Fruit fly (Drosophila melanogaster) whole organism, embryonic: ENCODE data around the gene CG10063.

Source experiments
- Abd-B ChIP-seq: fragments of 200-800 bp; sonication (Bioruptor generic); optimal IDR thresholded peaks from 2 replicates; lab custom pipeline; 2018; ENCODE audit warnings: missing biosample characterization, mild to moderate bottlenecking, missing genetic modification characterization, moderate library complexity
- Ada2b ChIP-seq: fragments of 200-800 bp; sonication (Bioruptor generic); IDR thresholded peaks from 2 replicates; pipeline ENCODE4 v1.3.6; 2022; ENCODE audit warnings: missing biosample characterization, missing genetic modification characterization
- CG11695 ChIP-seq: fragments of 200-800 bp; sonication (Bioruptor generic); IDR thresholded peaks from 3 replicates; pipeline ENCODE4 v1.3.6; 2022; ENCODE audit warnings: missing biosample characterization, missing genetic modification characterization
- CG1233 ChIP-seq: fragments of 200-800 bp; sonication (Bioruptor generic); optimal IDR thresholded peaks from 4 replicates; lab custom pipeline; 2018; ENCODE audit warnings: missing biosample characterization, mild to moderate bottlenecking, missing genetic modification characterization
- CG12769 ChIP-seq: fragments of 200-800 bp; sonication (Bioruptor generic); optimal IDR thresholded peaks from 2 replicates; lab custom pipeline; 2019; ENCODE audit warnings: missing biosample characterization, mild to moderate bottlenecking, missing genetic modification characterization, moderate library complexity
- CG13424 ChIP-seq: fragments of 200-800 bp; sonication (Bioruptor generic); optimal IDR thresholded peaks from 2 replicates; lab custom pipeline; 2019; ENCODE audit warnings: missing biosample characterization, mild to moderate bottlenecking, missing genetic modification characterization, moderate library complexity
- CG15514 ChIP-seq: fragments of 200-800 bp; sonication (Bioruptor generic); optimal IDR thresholded peaks from 3 replicates; lab custom pipeline; 2017; ENCODE audit warnings: missing biosample characterization, missing genetic modification characterization, mild to moderate bottlenecking, moderate library complexity, missing genetic modification reagents
- CG1602 ChIP-seq: fragments of 200-800 bp; sonication (Bioruptor generic); optimal IDR thresholded peaks from 3 replicates; lab custom pipeline; 2016; ENCODE audit warnings: missing biosample characterization, missing genetic modification characterization
- CG17385 ChIP-seq: fragments of 200-800 bp; sonication (Bioruptor generic); optimal IDR thresholded peaks from 3 replicates; lab custom pipeline; 2018; ENCODE audit warnings: missing biosample characterization, mild to moderate bottlenecking, missing genetic modification characterization
- CG17802 ChIP-seq: fragments of 200-800 bp; sonication (Bioruptor generic); optimal IDR thresholded peaks from 2 replicates; lab custom pipeline; 2018; ENCODE audit warnings: missing biosample characterization, mild to moderate bottlenecking, missing genetic modification characterization, moderate library complexity
- CG17829 ChIP-seq: fragments of 200-800 bp; optimal IDR thresholded peaks from 2 replicates; lab custom pipeline; 2019; ENCODE audit warnings: missing biosample characterization, mild to moderate bottlenecking, missing genetic modification characterization, moderate library complexity
- CG2202 ChIP-seq: fragments of 200-800 bp; sonication (Bioruptor generic); optimal IDR thresholded peaks from 2 replicates; lab custom pipeline; 2018; ENCODE audit warnings: missing biosample characterization, mild to moderate bottlenecking, missing genetic modification characterization
- CG30403 ChIP-seq: fragments of 200-800 bp; sonication (Bioruptor generic); optimal IDR thresholded peaks from 3 replicates; lab custom pipeline; 2016; ENCODE audit warnings: missing biosample characterization, missing genetic modification characterization
- CG4424 ChIP-seq: fragments of 200-800 bp; sonication (Bioruptor generic); optimal IDR thresholded peaks from 3 replicates; lab custom pipeline; 2016; ENCODE audit warnings: missing biosample characterization, missing genetic modification characterization
- CG5180 ChIP-seq: fragments of 200-800 bp; sonication (Bioruptor generic); optimal IDR thresholded peaks from 3 replicates; lab custom pipeline; 2017; ENCODE audit warnings: missing biosample characterization, missing genetic modification characterization, mild to moderate bottlenecking, moderate library complexity, missing genetic modification reagents
- CG9727 ChIP-seq: fragments of 200-800 bp; sonication (Bioruptor generic); optimal IDR thresholded peaks from 3 replicates; lab custom pipeline; 2017; ENCODE audit warnings: missing biosample characterization, mild to moderate bottlenecking, missing genetic modification characterization
- CG9817 ChIP-seq: fragments of 200-800 bp; sonication (Bioruptor generic); optimal IDR thresholded peaks from 2 replicates; lab custom pipeline; 2018; ENCODE audit warnings: missing biosample characterization, mild to moderate bottlenecking, missing genetic modification characterization, moderate library complexity
- Dek ChIP-seq: fragments of 200-800 bp; sonication (Bioruptor generic); optimal IDR thresholded peaks from 3 replicates; lab custom pipeline; 2019; ENCODE audit warnings: missing biosample characterization, mild to moderate bottlenecking, missing genetic modification characterization, moderate library complexity
- Drgx ChIP-seq: fragments of 200-800 bp; sonication (Bioruptor generic); IDR thresholded peaks from 2 replicates; pipeline ENCODE4 v1.3.6; 2022; ENCODE audit warnings: missing biosample characterization, missing genetic modification characterization
- E2f2 ChIP-seq: fragments of 200-800 bp; sonication (Bioruptor generic); IDR thresholded peaks from 2 replicates; pipeline ENCODE4 v1.3.6; 2022; ENCODE audit warnings: missing biosample characterization, missing genetic modification characterization
- Fer3 ChIP-seq: fragments of 200-800 bp; sonication (Bioruptor generic); optimal IDR thresholded peaks from 2 replicates; lab custom pipeline; 2018; ENCODE audit warnings: missing biosample characterization, mild to moderate bottlenecking, missing genetic modification characterization, moderate library complexity
- HLH3B ChIP-seq: fragments of 200-800 bp; sonication (Bioruptor generic); IDR thresholded peaks from 2 replicates; pipeline ENCODE4 v1.3.6; 2022; ENCODE audit warnings: missing biosample characterization, missing genetic modification characterization
- HLH4C ChIP-seq: fragments of 200-800 bp; sonication (Bioruptor generic); IDR thresholded peaks from 3 replicates; pipeline ENCODE4 v1.3.6; 2022; ENCODE audit warnings: missing biosample characterization, missing genetic modification characterization; ENCODE audit not compliant: partially characterized antibody
- HLH54F ChIP-seq: fragments of 200-800 bp; sonication (Bioruptor generic); optimal IDR thresholded peaks from 3 replicates; lab custom pipeline; 2016; ENCODE audit warnings: missing biosample characterization, missing genetic modification characterization
- Meics ChIP-seq: fragments of 200-800 bp; sonication (Bioruptor generic); optimal IDR thresholded peaks from 2 replicates; lab custom pipeline; 2017; ENCODE audit warnings: missing biosample characterization, mild to moderate bottlenecking, missing genetic modification characterization
- Ssrp ChIP-seq: fragments of 200-800 bp; sonication (Bioruptor generic); optimal IDR thresholded peaks from 2 replicates; lab custom pipeline; 2018; ENCODE audit warnings: missing biosample characterization, mild to moderate bottlenecking, missing genetic modification characterization, moderate library complexity
- Xbp1 ChIP-seq: fragments of 200-800 bp; sonication (Bioruptor generic); optimal IDR thresholded peaks from 3 replicates; lab custom pipeline; 2016; ENCODE audit warnings: missing biosample characterization, mild to moderate bottlenecking, missing genetic modification characterization
- ato ChIP-seq: fragments of 200-800 bp; sonication (Bioruptor generic); IDR thresholded peaks from 2 replicates; pipeline ENCODE4 v1.3.6; 2022; ENCODE audit warnings: missing biosample characterization, missing genetic modification characterization; ENCODE audit not compliant: partially characterized antibody
- bsh ChIP-seq, 2 experiments: fragments of 200-800 bp; sonication (Bioruptor generic); optimal IDR thresholded peaks; 2 replicates each; lab custom pipeline; 2017 to 2018; ENCODE audit warnings: mild to moderate bottlenecking in 2 of 2, missing biosample characterization in 2 of 2, missing genetic modification characterization in 2 of 2, moderate library complexity in 1 of 2
- cwo ChIP-seq: fragments of 200-800 bp; sonication (Bioruptor generic); optimal IDR thresholded peaks from 3 replicates; lab custom pipeline; 2017; ENCODE audit warnings: missing biosample characterization, missing genetic modification characterization, mild to moderate bottlenecking, moderate library complexity, missing genetic modification reagents
- dimm ChIP-seq: fragments of 200-800 bp; sonication (Bioruptor generic); IDR thresholded peaks from 2 replicates; pipeline ENCODE4 v1.3.6; 2022; ENCODE audit warnings: missing biosample characterization, missing genetic modification characterization
- dpn ChIP-seq, 2 experiments: fragments of 200-800 bp; sonication (Bioruptor generic); optimal IDR thresholded peaks; 3 replicates each; lab custom pipeline; 2016; ENCODE audit warnings: missing biosample characterization in 2 of 2, missing genetic modification characterization in 2 of 2
- esg ChIP-seq: fragments of 200-800 bp; sonication (Bioruptor generic); conservative IDR thresholded peaks from 2 replicates; pipeline ENCODE4 v1.3.6; 2022; ENCODE audit warnings: missing biosample characterization, missing genetic modification characterization
- gem ChIP-seq: fragments of 200-800 bp; sonication (Bioruptor generic); optimal IDR thresholded peaks from 2 replicates; lab custom pipeline; 2019; ENCODE audit warnings: missing biosample characterization, mild to moderate bottlenecking, missing genetic modification characterization, moderate library complexity
- gfzf ChIP-seq: fragments of 200-800 bp; sonication (Bioruptor generic); optimal IDR thresholded peaks from 2 replicates; lab custom pipeline; 2016; ENCODE audit warnings: missing biosample characterization, mild to moderate bottlenecking, missing genetic modification characterization, moderate library complexity
- gro ChIP-seq: fragments of 200-800 bp; sonication (Bioruptor generic); optimal IDR thresholded peaks from 2 replicates; lab custom pipeline; 2016; ENCODE audit warnings: missing biosample characterization, missing genetic modification characterization
- hkb ChIP-seq, 2 experiments: fragments of 200-800 bp in 1 of 2; fragments of >200 bp in 1 of 2; sonication (Bioruptor generic) in 1 of 2; IDR thresholded peaks in 1 of 2; optimal IDR thresholded peaks in 1 of 2; 2 replicates each; pipeline versions ENCODE4 v1.3.6 to Lab custom; 2017 to 2022; ENCODE audit warnings: missing biosample characterization in 1 of 2, missing genetic modification characterization in 1 of 2
- lilli ChIP-seq: fragments of 200-800 bp; sonication (Bioruptor generic); optimal IDR thresholded peaks from 3 replicates; lab custom pipeline; 2016; ENCODE audit warnings: missing biosample characterization, missing genetic modification characterization
- lmd ChIP-seq: fragments of 200-800 bp; sonication (Bioruptor generic); IDR thresholded peaks from 2 replicates; pipeline ENCODE4 v1.3.6; 2022; ENCODE audit warnings: missing biosample characterization, missing genetic modification characterization
- onecut ChIP-seq: fragments of 200-800 bp; sonication (Bioruptor generic); IDR thresholded peaks from 2 replicates; pipeline ENCODE4 v1.3.6; 2022; ENCODE audit warnings: missing biosample characterization, missing genetic modification characterization
- pum ChIP-seq: fragments of 200-800 bp; sonication (Bioruptor generic); optimal IDR thresholded peaks from 2 replicates; lab custom pipeline; 2016; ENCODE audit warnings: missing biosample characterization, missing genetic modification characterization
- row ChIP-seq: fragments of 200-800 bp; sonication (Bioruptor generic); IDR thresholded peaks from 3 replicates; pipeline ENCODE4 v1.3.6; 2022; ENCODE audit warnings: missing biosample characterization, missing genetic modification characterization
- sd ChIP-seq: fragments of 200-800 bp; sonication (Bioruptor generic); optimal IDR thresholded peaks from 3 replicates; lab custom pipeline; 2018; ENCODE audit warnings: missing biosample characterization, mild to moderate bottlenecking, missing genetic modification characterization, moderate library complexity
- slp2 ChIP-seq: fragments of 200-800 bp; sonication (Bioruptor generic); optimal IDR thresholded peaks from 2 replicates; lab custom pipeline; 2016; ENCODE audit warnings: missing biosample characterization, missing genetic modification characterization
- tin ChIP-seq: fragments of 200-800 bp; sonication (Bioruptor generic); optimal IDR thresholded peaks from 3 replicates; lab custom pipeline; 2016; ENCODE audit warnings: missing biosample characterization, missing genetic modification characterization
- tio ChIP-seq: fragments of 200-800 bp; sonication (Bioruptor generic); optimal IDR thresholded peaks from 2 replicates; lab custom pipeline; 2017; ENCODE audit warnings: missing biosample characterization, missing genetic modification characterization, inconsistent platforms
- ttk ChIP-seq: fragments of 200-800 bp; sonication (Bioruptor generic); IDR thresholded peaks from 2 replicates; pipeline ENCODE4 v2.1.2; 2022; ENCODE audit warnings: missing biosample characterization, missing genetic modification characterization

Gene CG10063

DNA sequence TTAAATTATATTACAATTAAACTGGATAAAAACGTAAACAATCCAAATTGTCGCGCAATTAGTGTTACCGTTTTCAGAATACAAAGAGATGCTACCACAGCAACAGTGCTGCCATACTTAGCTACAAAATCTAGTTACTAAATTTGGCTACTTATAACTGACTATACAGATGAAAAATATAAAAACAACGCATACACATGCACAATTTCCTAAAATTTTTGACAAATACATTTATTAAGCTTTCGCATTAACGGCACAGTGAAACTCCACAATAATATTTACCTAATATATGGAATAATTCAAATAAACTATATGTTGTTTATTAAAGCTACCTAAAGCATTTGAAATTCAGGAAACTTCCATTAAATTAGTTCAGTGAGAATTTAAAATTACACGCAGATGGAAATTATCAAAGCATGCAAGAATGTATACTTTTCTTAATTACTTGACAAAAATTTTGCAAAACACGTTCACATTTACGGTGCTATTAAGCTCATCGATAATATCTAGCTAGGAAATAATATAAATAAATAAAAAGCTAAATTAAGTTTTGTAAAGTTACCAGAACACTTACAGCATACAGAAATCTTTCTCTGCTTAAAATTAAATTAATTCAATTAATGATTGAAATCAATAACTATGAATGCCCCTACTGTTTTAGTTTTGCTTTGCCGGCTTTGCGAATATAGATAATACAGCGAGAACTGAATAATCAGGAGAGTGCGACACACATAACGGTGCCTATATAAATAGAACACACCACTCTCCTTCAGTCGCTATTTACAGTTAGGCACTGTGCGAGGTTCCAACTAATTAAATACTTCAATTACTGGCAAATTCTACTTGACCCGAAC is 3.1 kb downstream of the CG10063 start, which contains the start of the genes Mis12 and CG9953 (continued):
- peak; percentile 27 for TF ChIP-seq Xbp1 (GFP tag; lab: Kevin White, UChicago)
- peak; percentile 5 for TF ChIP-seq CG9817 (tag; lab: Kevin White, UChicago)
- TF ChIP-seq ttk (GFP tag; lab: Robert Waterston, UW): peak; percentile 62
- TF ChIP-seq HLH3B (GFP tag; lab: Robert Waterston, UW): peak; percentile 37; the same call in 1 of the 2 replicates
- peak; percentile 15 to 28 for TF ChIP-seq bsh (GFP tag; optimal IDR thresholded peaks at IDR 0.05; lab: Kevin White, UChicago)
- no peak for TF ChIP-seq cwo (GFP tag; lab: Kevin White, UChicago)
- TF ChIP-seq pum (GFP tag; lab: Kevin White, UChicago): no peak
- peak; percentile 11 to 20 for TF ChIP-seq dpn (GFP tag; optimal IDR thresholded peaks at IDR 0.05; lab: Kevin White, UChicago)
- TF ChIP-seq gem (tag; lab: Kevin White, UChicago): peak; percentile 59
- peak; percentile 35 for TF ChIP-seq CG4424 (GFP tag; lab: Kevin White, UChicago)
- TF ChIP-seq onecut (GFP tag; lab: Robert Waterston, UW): 0 out of 2 replicates have a peak, but pooled peaks have one; percentile 19
- TF ChIP-seq Dek (tag; lab: Kevin White, UChicago): peak; percentile 4
- peak; percentile 67 for TF ChIP-seq gfzf
- no peak for TF ChIP-seq sd (tag; lab: Kevin White, UChicago)
- TF ChIP-seq esg (GFP tag; lab: Robert Waterston, UW): 0 out of 2 replicates have a peak, but pooled peaks have one; percentile 20
- TF ChIP-seq HLH4C: no peak
- TF ChIP-seq tin (GFP tag; lab: Kevin White, UChicago): peak; percentile 24
- peak; percentile 47 for TF ChIP-seq lilli (GFP tag; lab: Kevin White, UChicago)
- TF ChIP-seq CG13424 (tag; lab: Kevin White, UChicago): peak; percentile 50
- peak; percentile 72 for TF ChIP-seq CG30403 (GFP tag; lab: Kevin White, UChicago)
- TF ChIP-seq gro (GFP tag; lab: Kevin White, UChicago): no peak
- peak; percentile 48 for TF ChIP-seq lmd
- TF ChIP-seq Drgx (GFP tag; lab: Robert Waterston, UW): 0 out of 2 replicates have a peak, but pooled peaks have one; percentile 23
- TF ChIP-seq CG2202: no peak
- peak; percentile 42 for TF ChIP-seq CG17385 (GFP tag; lab: Kevin White, UChicago)
- no peak for TF ChIP-seq hkb (optimal IDR thresholded peaks at IDR 0.05; lab: Kevin White, UChicago)
- 0 out of 2 replicates have a peak, but pooled peaks have one; percentile 21 for TF ChIP-seq hkb (GFP tag; IDR thresholded peaks at IDR 0.05; lab: Robert Waterston, UW)
- peak; percentile 45 for TF ChIP-seq CG17802 (tag; lab: Kevin White, UChicago)
- TF ChIP-seq CG12769 (tag; lab: Kevin White, UChicago): no peak
- TF ChIP-seq CG5180 (GFP tag; lab: Kevin White, UChicago): peak; percentile 59
- no peak for TF ChIP-seq ato (GFP tag; lab: Robert Waterston, UW)
- peak; percentile 19 for TF ChIP-seq Fer3 (tag; lab: Kevin White, UChicago)
- TF ChIP-seq Ada2b (GFP tag; lab: Robert Waterston, UW): peak; percentile 17; the same call in 1 of the 2 replicates
- peak; percentile 85 for TF ChIP-seq row (GFP tag; lab: Robert Waterston, UW)
- no peak for TF ChIP-seq CG15514 (GFP tag; lab: Kevin White, UChicago)
- peak; percentile 68 for TF ChIP-seq tio (GFP tag; lab: Kevin White, UChicago)
- TF ChIP-seq HLH54F: no peak
- TF ChIP-seq CG9727 (GFP tag; lab: Kevin White, UChicago): peak; percentile 68
- TF ChIP-seq Ssrp (tag; lab: Kevin White, UChicago): peak; percentile 36
- peak; percentile 59 for TF ChIP-seq E2f2
- peak; percentile 49 for TF ChIP-seq CG1602 (GFP tag; lab: Kevin White, UChicago)
- TF ChIP-seq slp2 (GFP tag; lab: Kevin White, UChicago): no peak
- TF ChIP-seq CG11695: 0 out of 3 replicates have a peak, but pooled peaks have one; percentile 27
- TF ChIP-seq Meics: peak; percentile 55
- TF ChIP-seq Abd-B (GFP tag; lab: Kevin White, UChicago): peak; percentile 32
- TF ChIP-seq dimm (GFP tag; lab: Robert Waterston, UW): no peak
- peak; percentile 23 for TF ChIP-seq CG17829 (tag; lab: Kevin White, UChicago)
- TF ChIP-seq CG1233: peak; percentile 21
